Worm (Caenorhabditis elegans) whole organism, L3 larva: ENCODE results near the gene nep-8.

Experiments
- ama-1 ChIP-seq: fragments of 150-350 bp; optimal IDR thresholded peaks from 2 replicates; lab custom pipeline; 2018
- egl-27 ChIP-seq: sonication (generic microtip); optimal IDR thresholded peaks from 4 replicates; lab custom pipeline; 2017; ENCODE audit warnings: missing biosample characterization, missing genetic modification reagents, missing genetic modification characterization
- nhr-76 ChIP-seq: fragments of 150-350 bp; sonication (generic microtip); optimal IDR thresholded peaks from 5 replicates; lab custom pipeline; 2014; ENCODE audit warnings: missing biosample characterization, missing genetic modification characterization
- snpc-4 ChIP-seq: fragments of 150-350 bp; optimal IDR thresholded peaks from 2 replicates; lab custom pipeline; 2014; ENCODE audit warnings: missing biosample characterization, missing genetic modification characterization
- unc-62 ChIP-seq: fragments of 150-350 bp; sonication (generic microtip); optimal IDR thresholded peaks from 4 replicates; lab custom pipeline; 2014; ENCODE audit warnings: missing biosample characterization, missing genetic modification reagents, missing genetic modification characterization

DNA sequence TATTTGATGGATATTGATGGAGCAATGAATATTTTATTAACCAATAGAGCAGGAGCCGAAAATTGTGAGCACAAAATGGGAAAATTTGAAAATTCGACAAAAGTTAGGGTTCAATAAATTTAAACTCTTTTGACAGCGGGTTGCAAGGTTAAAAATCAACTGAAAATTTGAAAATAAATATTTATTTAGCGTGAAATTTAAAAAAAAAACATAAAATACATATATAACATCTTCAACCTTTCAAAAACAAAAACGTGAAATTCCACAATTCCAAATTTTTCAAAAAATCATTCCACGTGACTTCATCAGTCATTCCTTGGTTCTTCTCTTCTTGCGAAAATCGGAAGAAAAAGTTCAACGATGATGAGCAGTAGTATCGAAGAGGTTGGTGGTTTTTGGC is 25.8 kb downstream of the nep-8 start, which contains the start of gene C16C8.18:
- TF ChIP-seq unc-62 (GFP tag; lab: Kevin White, UChicago) (no peak), ama-1 (no peak), nhr-76 (tag; lab: Kevin White, UChicago) (no peak), egl-27 (tag; lab: Kevin White, UChicago) (no peak), snpc-4 (tag; lab: Kevin White, UChicago) (no peak)
